Fruit fly (Drosophila melanogaster) whole organism, adult: ENCODE measurements around the gene Mnn1.

Experiments
- CG12768 ChIP-seq: fragments of 200-800 bp; sonication (Bioruptor generic); optimal IDR thresholded peaks from 2 replicates; lab custom pipeline; 2017; ENCODE audit warnings: missing biosample characterization, missing genetic modification characterization, mild to moderate bottlenecking, moderate library complexity, missing genetic modification reagents
- Hr96 ChIP-seq: fragments of 200-800 bp; sonication (Bioruptor generic); optimal IDR thresholded peaks from 2 replicates; lab custom pipeline; 2016; ENCODE audit warnings: missing biosample characterization, missing genetic modification characterization
- kay ChIP-seq: fragments of 200-800 bp; sonication (Bioruptor generic); peaks from one replicate; lab custom pipeline; 2016; ENCODE audit warnings: missing biosample characterization, missing genetic modification characterization, borderline replicate concordance

DNA sequence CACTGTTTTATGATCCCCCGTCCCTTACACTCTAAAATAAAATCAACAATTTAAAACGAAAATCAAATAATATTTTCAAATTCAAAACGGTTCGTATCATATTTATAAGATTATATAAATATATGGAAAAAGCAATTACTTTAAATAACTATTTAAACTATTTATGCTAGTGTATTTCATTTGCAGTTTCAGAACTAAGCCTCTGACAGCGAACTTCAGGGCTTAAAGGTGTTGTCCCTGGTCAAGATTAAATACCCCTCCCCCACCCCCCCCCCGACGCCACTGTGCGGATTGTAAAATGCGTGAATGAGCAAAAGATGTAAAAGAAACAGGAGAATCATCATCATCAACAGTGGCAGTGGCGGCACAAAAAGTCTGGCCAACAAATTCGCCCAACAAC lies 20.7 kb downstream of the Mnn1 start:
- TF ChIP-seq Hr96 (GFP tag; lab: Kevin White, UChicago) = no peak
- TF ChIP-seq kay (GFP tag; lab: Kevin White, UChicago) = no peak
- TF ChIP-seq CG12768 = no peak
